Worm (Caenorhabditis elegans) whole organism, mixed stage, embryonic: ENCODE measurements around the gene cyn-13.

ENCODE experiments used
- bed-3 ChIP-seq: fragments of 200-800 bp; sonication (Bioruptor generic); optimal IDR thresholded peaks from 3 replicates; lab custom pipeline; 2018; ENCODE audit warnings: mild to moderate bottlenecking, missing genetic modification characterization, moderate library complexity, missing compliant biosample characterization
- ceh-39 ChIP-seq: fragments of 150-350 bp; optimal IDR thresholded peaks from 2 replicates; lab custom pipeline; 2014; ENCODE audit warnings: missing biosample characterization, missing genetic modification characterization
- ces-1 ChIP-seq: fragments of 150-350 bp; optimal IDR thresholded peaks from 2 replicates; lab custom pipeline; 2014; ENCODE audit warnings: missing biosample characterization, missing genetic modification reagents, missing genetic modification characterization
- ham-2 ChIP-seq: fragments of 200-800 bp; sonication (Bioruptor generic); optimal IDR thresholded peaks from 2 replicates; lab custom pipeline; 2018; ENCODE audit warnings: mild to moderate bottlenecking, missing genetic modification characterization, missing compliant biosample characterization
- lin-13 ChIP-seq: fragments of 150-350 bp; optimal IDR thresholded peaks from 2 replicates; lab custom pipeline; 2014; ENCODE audit warnings: missing biosample characterization, missing genetic modification characterization
- sem-2 ChIP-seq: fragments of 200-800 bp; sonication (Bioruptor generic); optimal IDR thresholded peaks from 2 replicates; lab custom pipeline; 2018; ENCODE audit warnings: mild to moderate bottlenecking, missing genetic modification characterization, missing compliant biosample characterization
- unc-39 ChIP-seq: fragments of 150-350 bp; optimal IDR thresholded peaks from 2 replicates; lab custom pipeline; 2014; ENCODE audit warnings: missing biosample characterization, missing genetic modification characterization
- unc-62 ChIP-seq: fragments of 150-350 bp; optimal IDR thresholded peaks from 2 replicates; lab custom pipeline; 2014; ENCODE audit warnings: missing biosample characterization, missing genetic modification reagents, missing genetic modification characterization

- TF ChIP-seq ham-2 (GFP tag; lab: Kevin White, UChicago) (no peak), ceh-39 (no peak), bed-3 (GFP tag; lab: Kevin White, UChicago) (no peak), ces-1 (GFP tag; lab: Kevin White, UChicago) (no peak), sem-2 (GFP tag; lab: Kevin White, UChicago) (no peak), lin-13 (tag; lab: Kevin White, UChicago) (no peak), unc-39 (tag; lab: Kevin White, UChicago) (no peak), unc-62 (GFP tag; lab: Kevin White, UChicago) (no peak)
Observed at ce11 chrIV:17150418-17150817, 34.0 kb upstream of the cyn-13 start.
